Fruit fly (Drosophila melanogaster): ENCODE data around the gene Ir85a.

dm6 chr3R:8809712-8810111 is 15.2 kb downstream of the Ir85a start:
- TF ChIP-seq CTCF (optimal IDR thresholded peaks at IDR 0.05): no peak
- no peak for TF ChIP-seq CG8478 (optimal IDR thresholded peaks at IDR 0.05)

Data from S2 (cell line).